Worm (Caenorhabditis elegans) whole organism, dauer: ENCODE data around the gene Y43F8B.9.

ENCODE experiments used
- unc-62 ChIP-seq: sonication (generic microtip); optimal IDR thresholded peaks from 2 replicates; lab custom pipeline; 2017; ENCODE audit warnings: missing biosample characterization, missing genetic modification reagents, missing genetic modification characterization

Gene Y43F8B.9

DNA sequence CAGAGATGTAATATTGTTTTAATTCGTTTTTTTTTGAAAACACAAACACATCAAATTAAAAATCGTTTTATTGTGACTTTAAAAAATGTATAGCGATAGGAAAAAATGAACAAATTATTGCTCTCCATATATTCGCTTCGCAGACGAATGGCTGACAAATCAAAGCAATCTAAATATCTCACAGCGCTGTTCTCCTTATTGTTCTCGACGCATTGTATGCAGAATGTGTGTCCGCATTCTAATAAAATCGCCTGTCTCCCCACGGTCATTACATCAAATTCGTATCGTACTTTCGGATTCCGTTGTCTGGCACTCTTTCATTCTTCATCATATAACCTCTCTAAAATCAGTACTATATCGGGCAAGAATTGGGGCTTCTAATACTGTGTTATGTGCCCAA lies at the start of gene Y43F8B.9:
Gene Y43F8B.9, plus strand, starts transcription at position 301 of the 400 bp plus-strand sequence.
- TF ChIP-seq unc-62 (GFP tag; lab: Kevin White, UChicago), result no peak

DNA sequence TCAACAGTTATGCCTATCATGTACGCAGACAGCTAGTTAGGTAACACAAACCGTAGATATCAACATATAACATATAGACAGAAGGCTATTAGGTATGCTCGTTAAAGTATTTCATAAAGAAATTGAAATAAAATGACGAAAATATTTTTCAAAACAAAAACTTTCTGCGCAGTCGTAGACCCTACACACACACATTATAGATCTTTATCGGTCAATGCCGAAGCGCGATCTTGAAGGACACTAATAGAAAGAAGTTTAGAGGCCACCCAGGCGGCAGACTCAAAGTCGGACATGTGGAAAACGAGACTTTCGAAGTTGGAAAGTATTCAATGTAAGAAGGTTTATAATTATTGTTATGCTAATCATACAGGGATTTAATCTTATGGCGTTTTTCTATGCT lies 49.0 kb upstream of the Y43F8B.9 start:
- no peak for TF ChIP-seq unc-62 (GFP tag; lab: Kevin White, UChicago)

DNA sequence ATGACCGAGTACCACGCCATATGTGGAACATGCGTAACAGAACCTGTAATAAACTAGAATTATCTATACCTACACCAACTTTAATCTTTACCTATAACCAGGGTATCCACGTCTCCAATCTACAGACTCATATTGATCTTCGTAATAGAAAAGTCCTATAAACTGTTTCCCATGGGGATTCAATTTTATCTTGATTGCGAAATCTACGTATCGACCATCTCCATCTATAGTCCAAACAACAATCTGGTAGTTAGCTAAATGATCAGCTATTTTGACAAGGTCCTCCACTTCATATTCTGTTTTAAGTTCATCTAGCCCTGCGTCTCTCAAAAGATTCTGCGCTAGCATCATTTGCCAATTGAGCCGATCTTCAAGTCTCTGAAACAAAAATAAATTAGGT lies 48.3 kb upstream of the Y43F8B.9 start:
- no peak for TF ChIP-seq unc-62 (GFP tag; lab: Kevin White, UChicago)

DNA sequence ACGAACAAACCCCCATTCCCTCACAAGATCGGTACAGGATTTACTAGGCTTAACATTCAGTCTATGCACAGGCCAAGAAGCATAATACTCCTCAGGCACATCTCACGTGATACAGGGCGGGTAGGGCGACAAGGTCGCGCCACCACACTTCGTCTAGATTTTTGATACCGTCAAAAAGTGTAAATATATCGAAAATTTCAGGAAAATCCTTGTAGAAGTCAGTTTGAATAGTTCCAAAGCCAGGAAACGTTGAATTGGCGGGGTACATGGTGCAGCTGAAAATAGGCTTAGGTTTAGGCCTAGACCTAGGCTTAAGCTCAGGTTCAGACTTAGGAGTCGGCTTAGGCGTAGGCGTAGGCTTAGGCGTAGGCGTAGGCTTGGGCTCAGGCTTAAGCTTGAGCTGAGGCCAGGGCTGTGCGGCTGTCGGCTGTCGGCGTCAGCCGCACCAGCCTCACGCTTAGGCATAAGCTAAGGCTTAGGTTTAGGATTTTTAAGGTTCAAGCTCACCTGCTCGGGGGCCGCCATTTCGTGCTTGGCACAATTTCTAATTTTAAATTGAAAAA lies 47.5 kb upstream of the Y43F8B.9 start:
- no peak for TF ChIP-seq unc-62 (GFP tag; lab: Kevin White, UChicago)

DNA sequence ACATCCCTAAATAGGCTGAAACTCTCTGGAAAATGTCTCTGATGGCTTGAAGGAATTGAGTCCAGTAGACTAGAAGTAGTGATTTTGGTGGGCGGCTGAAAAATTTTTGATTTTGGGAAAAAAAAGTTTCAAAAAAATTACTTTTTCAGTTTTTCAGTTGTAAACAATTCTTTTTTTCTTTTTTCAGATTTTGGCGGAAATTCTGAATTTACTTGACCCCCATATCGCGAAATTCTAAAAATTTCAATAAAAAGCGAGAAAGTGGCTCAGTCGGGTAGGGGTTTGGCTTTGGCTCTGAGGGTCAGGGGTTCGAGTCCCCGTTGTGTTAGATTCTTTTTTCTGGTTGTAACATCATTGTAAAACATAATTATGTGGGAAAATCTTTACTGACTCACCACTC lies 46.9 kb upstream of the Y43F8B.9 start, which contains the start of gene srw-85:
Gene srw-85, minus strand, starts transcription at position 101 of the 400 bp plus-strand sequence.
- TF ChIP-seq unc-62 (GFP tag; lab: Kevin White, UChicago), result no peak

DNA sequence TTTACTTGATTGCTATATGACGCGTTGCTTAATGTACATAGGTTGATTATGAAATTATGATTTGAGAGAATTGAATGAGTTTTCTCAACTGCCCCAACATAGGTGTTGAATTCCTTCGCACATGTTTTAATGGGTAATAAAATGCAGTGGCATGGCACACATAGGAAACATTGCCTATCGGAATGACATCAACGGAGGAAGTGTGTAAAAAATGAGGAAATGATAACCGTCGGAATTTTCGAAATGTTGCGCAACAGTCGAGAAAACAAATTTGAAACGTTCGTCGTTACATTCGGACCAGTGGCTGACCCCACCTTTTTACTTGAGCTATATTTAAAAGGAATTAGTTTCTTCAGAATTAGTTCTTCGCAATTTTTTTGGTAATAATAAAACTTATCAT lies 45.9 kb upstream of the Y43F8B.9 start:
- no peak for TF ChIP-seq unc-62 (GFP tag; lab: Kevin White, UChicago)

DNA sequence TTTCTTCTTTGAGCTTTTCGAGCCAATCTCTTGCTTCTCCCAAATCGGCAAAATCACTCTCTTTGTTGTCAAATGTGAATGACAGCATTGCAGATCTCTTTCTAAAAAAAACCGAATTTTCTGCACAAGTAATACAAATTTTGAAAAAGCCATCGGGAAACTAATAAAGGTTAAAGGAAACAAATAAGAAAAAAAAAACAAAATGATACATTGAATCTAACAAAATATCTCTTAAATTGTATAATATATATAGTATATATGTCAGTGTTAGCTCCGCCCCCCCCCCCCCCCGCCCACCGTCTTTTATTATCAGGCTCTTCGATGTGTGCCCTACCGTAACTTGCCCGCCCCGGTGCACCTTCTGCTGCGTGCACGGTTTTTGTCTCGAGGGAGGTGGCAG lies 45.0 kb upstream of the Y43F8B.9 start, which contains the start of gene C25F9.11:
Gene C25F9.11, minus strand, starts transcription at position 101 of the 400 bp plus-strand sequence.
- no peak for TF ChIP-seq unc-62 (GFP tag; lab: Kevin White, UChicago)

DNA sequence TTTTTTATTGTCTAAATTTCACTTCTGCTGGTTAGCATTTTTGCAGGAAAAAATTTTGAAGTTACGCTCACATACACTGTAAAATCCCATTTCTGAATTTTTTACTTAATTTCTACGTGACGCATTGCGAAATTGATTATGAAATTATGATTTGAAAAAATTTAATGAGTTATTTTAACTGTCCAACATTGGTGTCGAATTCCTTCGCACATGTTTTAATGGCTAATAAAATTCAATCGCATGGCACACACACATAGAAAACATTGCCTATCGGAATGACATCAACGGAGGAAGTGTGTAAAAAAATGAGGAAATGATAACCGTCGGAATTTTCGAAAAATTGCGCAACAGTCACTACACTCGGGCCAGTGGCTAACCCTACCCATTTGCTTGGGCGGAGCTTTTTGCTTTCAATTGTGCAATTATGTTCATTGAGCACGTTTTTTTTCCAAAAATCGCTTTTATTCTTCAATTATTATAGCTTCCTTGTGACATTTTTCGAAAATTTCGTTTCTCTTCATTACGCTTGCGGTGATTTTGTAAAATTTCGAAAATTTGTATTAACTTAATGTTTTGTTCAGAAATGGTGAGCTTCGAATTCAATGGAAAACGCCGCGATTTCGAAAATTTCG lies 44.0 kb upstream of the Y43F8B.9 start, which contains the start of gene C25F9.16:
Gene C25F9.16, plus strand, starts transcription at position 582 of the 632 bp plus-strand sequence.
- no peak for TF ChIP-seq unc-62 (GFP tag; lab: Kevin White, UChicago)

DNA sequence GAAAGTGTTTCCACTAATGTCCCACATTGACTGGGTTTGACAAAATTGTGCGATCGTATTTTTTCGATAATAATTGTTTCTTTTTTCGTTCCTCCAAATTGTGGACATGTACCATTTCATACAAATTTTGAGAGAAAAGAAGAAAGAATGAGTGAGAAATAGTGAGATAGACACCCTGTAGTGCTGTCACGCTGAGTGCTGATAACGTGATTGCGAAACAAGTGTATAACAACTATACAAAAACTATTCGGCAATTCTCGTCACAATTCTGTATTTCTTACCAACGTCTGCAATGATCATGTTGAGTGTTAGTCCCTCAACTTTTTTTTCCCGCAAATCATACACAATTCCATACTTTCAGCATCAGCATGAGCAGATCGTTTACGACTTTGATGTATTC lies 41.6 kb upstream of the Y43F8B.9 start, which contains the start of gene C25F9.14:
Gene C25F9.14, plus strand, starts transcription at position 178 of the 400 bp plus-strand sequence.
- TF ChIP-seq unc-62 (GFP tag; lab: Kevin White, UChicago), result no peak

DNA sequence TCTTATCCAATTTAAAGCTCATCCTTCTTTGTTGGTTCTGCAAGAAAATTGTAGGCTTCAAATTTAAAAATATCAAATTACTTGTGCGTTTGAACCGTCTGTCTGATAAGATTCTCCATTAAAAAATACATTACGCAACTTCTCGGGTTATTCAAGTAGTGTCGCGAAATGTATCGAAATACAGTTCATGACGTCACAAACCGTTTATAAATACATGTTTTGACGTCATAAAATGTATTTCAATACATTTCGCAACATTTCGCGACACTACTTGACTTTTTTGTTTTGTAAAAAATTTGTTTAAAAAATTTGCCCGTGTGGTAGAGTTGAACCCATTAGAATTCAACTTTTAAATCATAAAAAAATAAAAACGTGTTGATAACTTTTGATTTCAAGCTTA lies 34.4 kb upstream of the Y43F8B.9 start:
- TF ChIP-seq unc-62 (GFP tag; lab: Kevin White, UChicago), result no peak

DNA sequence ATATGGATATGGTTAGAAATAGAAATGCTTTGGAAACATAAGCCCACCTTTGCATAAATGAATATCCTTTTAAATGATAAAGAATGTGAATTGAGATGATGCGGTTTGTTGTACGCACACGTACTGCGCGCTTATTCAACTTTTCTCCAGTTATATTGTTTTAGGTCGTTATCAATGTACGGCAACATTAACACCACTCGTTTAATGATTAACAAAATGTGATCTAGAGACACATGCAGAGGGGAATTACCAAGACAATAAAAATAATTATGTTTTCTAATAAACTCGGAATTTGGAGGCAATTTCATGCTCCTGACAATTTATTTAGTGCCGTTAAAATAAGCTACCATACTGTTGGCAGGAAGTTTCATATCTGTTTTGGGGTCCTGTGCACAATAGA lies 32.5 kb upstream of the Y43F8B.9 start, which contains the start of gene M04C3.1:
Gene M04C3.1, minus strand, starts transcription at position 164 of the 400 bp plus-strand sequence.
- no peak for TF ChIP-seq unc-62 (GFP tag; lab: Kevin White, UChicago)

DNA sequence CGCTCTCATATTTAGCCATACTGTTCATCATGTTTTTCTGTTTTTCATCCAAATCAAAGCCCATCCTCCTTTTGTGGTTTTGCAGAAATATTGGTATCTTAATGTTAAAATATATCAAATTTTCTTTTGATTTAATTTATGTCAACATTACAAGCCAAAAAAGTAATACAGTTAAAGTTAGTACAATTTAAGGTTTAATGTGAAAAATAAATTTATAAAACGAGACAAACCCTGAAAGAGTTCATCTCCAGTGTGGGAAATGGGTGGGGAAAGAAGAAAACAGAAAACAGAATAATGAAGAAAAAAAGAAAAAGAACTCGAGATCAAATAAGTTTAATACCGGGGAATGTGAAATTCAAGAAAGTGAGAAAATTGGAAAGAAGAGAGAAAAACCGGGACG lies 29.1 kb upstream of the Y43F8B.9 start, which contains the start of gene M04C3.2:
Gene M04C3.2, minus strand, starts transcription at position 101 of the 400 bp plus-strand sequence.
- TF ChIP-seq unc-62 (GFP tag; lab: Kevin White, UChicago), result no peak

DNA sequence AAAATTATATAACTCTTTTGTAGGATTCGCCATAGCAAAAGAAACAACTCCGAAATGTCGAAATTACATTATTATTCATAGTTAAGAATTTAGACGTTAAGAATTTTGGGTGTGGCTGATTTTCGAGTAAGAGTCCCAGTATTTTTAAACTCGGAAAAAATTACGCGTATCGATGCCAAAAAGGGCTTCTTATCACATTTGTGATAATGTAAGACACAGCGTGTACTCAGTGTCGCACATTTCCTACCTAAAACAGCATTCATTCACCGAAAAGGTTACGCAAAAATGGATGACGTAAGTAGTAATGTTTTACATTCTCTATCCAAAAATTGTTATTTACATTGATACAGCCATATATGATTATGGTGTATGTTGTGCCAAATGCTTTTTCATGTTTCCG lies 28.4 kb upstream of the Y43F8B.9 start, which contains the start of gene M04C3.5:
Gene M04C3.5, plus strand, starts transcription at position 190 of the 400 bp plus-strand sequence.
- TF ChIP-seq unc-62 (GFP tag; lab: Kevin White, UChicago), result no peak

DNA sequence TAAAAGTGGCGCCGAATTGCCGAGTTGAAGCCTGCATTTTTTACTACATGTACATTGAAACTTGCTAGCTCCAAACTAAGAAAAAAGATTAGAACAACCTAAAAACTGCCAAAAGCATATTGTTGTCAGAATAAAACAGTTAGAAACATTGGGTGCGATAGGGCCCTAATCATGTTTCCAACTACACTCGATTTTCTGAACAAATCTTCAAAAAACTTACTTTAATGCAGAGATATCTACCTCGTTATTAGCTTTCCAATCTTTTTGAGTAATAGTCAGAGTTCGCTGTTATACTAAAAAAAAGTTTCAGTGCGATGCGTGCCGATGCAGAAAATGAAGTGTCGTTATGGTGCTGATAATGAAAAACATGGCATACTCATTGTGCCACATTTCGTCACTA lies 22.3 kb upstream of the Y43F8B.9 start, which contains the start of the genes Y43F8B.13 and Y43F8B.14:
Gene Y43F8B.13, plus strand, starts transcription at position 301 of the 400 bp plus-strand sequence.
Gene Y43F8B.14, minus strand, starts transcription at position 322 of the 400 bp plus-strand sequence.
- no peak for TF ChIP-seq unc-62 (GFP tag; lab: Kevin White, UChicago)

DNA sequence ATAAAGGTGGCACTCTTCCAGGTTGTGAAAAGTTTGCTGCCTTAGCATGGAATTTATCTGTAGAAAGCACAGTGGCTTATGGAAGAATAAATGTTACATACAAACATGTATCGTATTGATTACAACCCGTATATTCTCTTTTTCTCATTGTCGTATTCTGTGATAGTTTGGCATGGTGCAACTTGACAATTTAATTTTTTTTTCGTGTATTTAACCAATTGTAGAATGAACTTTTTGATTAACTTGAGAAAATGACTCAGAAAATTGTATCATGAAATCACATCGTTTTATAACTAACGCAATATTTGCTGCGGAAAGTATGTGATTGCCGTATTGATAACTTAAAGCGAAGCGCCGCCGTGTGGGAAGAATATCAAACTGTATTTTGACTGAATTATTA lies 20.8 kb upstream of the Y43F8B.9 start, which contains the start of gene Y43F8B.24:
Gene Y43F8B.24, plus strand, starts transcription at position 301 of the 400 bp plus-strand sequence.
- no peak for TF ChIP-seq unc-62 (GFP tag; lab: Kevin White, UChicago)

DNA sequence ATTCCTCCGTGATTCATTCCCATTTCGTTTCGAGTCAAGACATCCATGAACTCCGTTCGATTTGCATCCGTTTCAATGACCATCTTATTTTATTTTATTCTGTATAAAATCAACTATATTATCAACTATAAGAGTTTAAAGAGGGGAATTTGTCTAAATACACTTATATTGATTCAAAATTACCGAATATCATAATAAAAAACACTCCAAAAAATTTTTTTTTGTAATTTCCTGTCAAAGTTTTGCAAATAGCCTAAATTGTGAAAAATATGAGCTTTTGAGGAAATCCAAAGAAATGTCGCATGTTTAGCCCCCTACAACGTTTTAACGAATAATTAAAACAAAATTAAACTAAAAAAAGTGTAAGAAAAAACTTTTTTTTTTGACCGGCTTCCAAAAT lies 15.9 kb upstream of the Y43F8B.9 start, which contains the start of gene Y43F8B.15:
Gene Y43F8B.15, minus strand, starts transcription at position 101 of the 400 bp plus-strand sequence.
- TF ChIP-seq unc-62 (GFP tag; lab: Kevin White, UChicago), result no peak
